Fruit fly (Drosophila melanogaster) whole organism, larva: ENCODE results near the gene bdwf.
"Not testable (repeated sequence)": the region's sequence is repeated elsewhere in the genome, so short reads cannot be mapped to it uniquely, and the experiment has no call there.

ENCODE experiments used
- noc ChIP-seq: fragments of 200-800 bp; sonication (Bioruptor generic); optimal IDR thresholded peaks from 3 replicates; lab custom pipeline; 2019; ENCODE audit warnings: missing biosample characterization, mild to moderate bottlenecking, missing genetic modification characterization, moderate library complexity

The bdwf gene

DNA sequence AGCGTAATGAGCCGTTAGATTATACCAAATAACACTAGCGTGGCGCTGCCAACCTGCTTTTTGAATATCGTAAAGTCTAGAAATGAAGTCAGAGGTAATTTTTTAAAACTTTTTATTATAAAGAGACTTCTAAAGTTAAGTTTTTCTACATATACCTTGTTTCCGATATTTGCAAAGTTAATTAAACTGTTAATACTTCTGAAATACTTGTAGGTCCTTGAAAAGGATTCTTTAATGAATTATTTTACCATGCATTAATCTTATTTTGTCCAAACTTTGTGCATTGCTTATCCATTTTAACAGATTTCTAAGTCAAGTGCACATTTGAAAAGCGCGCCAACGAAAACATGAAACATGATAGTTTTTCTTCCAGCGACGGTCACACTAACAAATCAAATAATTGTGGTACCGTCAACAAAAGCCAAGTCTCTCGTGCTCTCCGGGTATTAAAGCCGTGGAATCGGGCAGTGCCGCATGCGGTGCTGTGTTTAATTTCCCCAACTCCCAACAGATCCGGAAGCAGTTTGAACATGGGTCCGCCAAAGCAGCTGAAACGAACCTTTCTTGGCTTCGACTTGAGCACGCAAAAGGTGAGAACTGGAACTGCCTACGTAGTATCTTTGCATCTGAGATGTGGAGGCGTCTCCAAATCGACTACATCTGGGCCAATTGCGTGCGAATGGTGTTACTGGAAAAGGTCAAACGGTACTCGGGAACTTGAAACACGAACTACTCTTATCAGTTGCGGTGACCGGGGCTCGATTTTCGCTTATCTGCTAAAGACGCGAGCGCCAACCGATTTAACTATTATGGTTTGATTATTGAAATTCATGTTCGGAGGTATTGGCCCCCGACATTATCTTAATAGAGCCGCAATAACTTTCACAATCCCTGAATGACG lies 46.6 kb downstream of the bdwf start, which contains the start of the genes EMC2A and CG3534:
TSS of gene EMC2A (minus strand) at position 13 of the 901 bp plus-strand sequence.
TSS of gene CG3534 (plus strand) at position 388 of the 901 bp plus-strand sequence.
- no peak for TF ChIP-seq noc

DNA sequence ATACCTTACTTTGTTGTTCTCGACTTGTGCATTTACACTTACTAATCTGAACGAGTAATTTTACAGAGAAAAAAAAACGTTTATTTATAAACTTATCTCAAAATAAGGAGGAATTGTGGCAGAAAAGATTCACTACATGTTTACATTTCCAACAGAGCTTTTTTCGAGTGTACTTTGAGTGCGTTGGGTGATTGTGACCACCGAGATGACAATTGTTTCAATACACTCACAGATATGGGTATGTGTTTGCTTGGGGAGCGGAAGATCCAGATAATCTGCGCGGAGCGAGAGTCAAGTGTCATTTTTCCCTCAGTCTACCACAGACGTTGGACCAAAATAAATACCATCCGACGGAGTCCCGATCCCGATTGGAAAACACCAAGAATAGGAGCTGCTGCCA lies 50.2 kb downstream of the bdwf start, which contains the start of gene CG31274:
TSS of gene CG31274 (plus strand) at position 301 of the 400 bp plus-strand sequence.
- TF ChIP-seq noc = not testable (repeated sequence)
